Worm (Caenorhabditis elegans): Measurements from ENCODE around the gene ZK688.10.

The ZK688.10 gene

DNA sequence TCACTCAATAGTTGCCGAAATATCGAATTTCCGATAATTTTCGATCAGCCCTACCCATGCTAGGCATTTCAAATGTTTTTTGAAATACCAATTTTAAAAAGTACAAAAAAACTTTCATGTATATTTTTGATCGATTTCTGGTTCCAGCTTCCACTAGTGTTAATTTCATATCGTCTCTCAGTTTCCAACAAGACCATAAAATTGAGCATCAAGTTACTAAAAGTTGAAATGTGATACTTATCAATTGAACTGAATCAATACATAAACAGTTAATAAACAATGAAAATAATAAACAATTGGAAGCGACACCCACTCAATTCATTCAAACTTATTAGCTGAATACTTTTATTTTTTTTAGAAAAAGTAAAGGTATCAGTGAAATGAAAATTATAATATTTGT is 30.6 kb downstream of the ZK688.10 start, which contains the start of gene cup-4:
Gene cup-4, plus strand, starts transcription at position 301 of the 400 bp plus-strand sequence.
- TF ChIP-seq ref-1 (GFP tag; conservative IDR thresholded peaks at IDR 0.05) (no peak), med-1 (GFP tag; optimal IDR thresholded peaks at IDR 0.05; ENCODE audit: insufficient read depth) (no peak), klf-2 (GFP tag; conservative IDR thresholded peaks at IDR 0.05) (no peak)

DNA sequence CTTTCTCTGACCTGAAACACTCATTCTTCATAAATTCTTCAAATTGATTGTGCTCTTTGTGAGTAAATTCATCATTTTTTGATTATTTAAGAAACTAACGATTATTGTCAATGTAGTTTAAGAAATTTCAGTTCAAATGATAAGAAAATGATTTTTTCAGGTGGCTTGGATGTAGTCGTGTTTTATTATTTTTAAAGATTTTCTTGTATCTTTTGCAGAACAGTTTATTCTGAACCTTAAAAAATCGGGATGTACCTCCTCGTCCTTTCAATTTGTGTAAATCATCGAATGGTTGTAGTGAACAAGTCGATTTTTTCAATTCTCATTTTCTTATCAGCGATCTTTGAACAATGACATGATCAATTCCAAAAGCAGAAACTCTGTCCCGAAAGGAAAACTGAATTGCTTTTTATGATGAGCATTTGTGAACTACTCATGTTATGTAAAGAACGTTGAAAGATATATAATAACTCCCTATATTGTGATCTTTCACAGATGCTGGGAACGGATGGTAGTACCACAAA is 31.5 kb downstream of the ZK688.10 start, which contains the start of gene slc-17.3:
Gene slc-17.3, minus strand, starts transcription at position 51 of the 524 bp plus-strand sequence.
- TF ChIP-seq T22C8.4 (GFP tag; IDR thresholded peaks at IDR 0.05) = no peak
- no peak for TF ChIP-seq cog-1 (tag; optimal IDR thresholded peaks at IDR 0.05)
- no peak for TF ChIP-seq ztf-23 (GFP tag; IDR thresholded peaks at IDR 0.05)
- TF ChIP-seq tab-1 (GFP tag; IDR thresholded peaks at IDR 0.05) = no peak
- no peak for TF ChIP-seq flt-1 (GFP tag; IDR thresholded peaks at IDR 0.05)

DNA sequence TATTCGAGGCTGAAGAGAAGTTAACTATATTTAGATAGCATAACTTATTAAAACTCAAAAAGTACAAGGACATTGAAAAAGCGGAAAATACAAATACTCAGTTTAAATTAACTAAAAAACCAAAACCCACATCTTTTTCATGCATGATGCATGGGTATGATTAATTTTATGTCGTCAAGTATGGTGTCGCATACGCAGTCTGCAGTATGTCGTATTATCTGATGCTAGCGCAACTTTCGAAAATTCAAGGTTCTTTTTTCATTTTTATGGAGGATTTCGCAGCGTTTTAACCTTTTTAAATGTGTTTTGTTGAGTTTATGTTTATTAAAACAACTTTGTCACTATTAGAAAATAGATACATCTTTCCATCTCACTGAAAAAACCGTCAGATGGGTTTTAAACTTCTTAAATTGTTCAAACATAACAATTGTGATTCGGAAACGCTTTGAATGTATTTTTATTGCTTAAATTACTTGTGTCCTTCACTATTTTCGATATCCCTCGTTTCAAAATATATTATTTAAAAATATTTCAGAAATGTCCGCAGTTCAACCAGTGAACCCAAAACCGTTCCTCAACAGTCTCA is 35.2 kb downstream of the ZK688.10 start, which contains the start of gene snr-5:
Gene snr-5, plus strand, starts transcription at position 536 of the 586 bp plus-strand sequence.
- no peak for TF ChIP-seq ref-1 (GFP tag; conservative IDR thresholded peaks at IDR 0.05)
- TF ChIP-seq cog-1 (tag; optimal IDR thresholded peaks at IDR 0.05) = no peak
- TF ChIP-seq tab-1 (GFP tag; IDR thresholded peaks at IDR 0.05) = no peak
- TF ChIP-seq T22C8.4 (GFP tag; IDR thresholded peaks at IDR 0.05) = no peak
- TF ChIP-seq ztf-23 (GFP tag; IDR thresholded peaks at IDR 0.05) = no peak
- TF ChIP-seq flt-1 (GFP tag; IDR thresholded peaks at IDR 0.05) = no peak

DNA sequence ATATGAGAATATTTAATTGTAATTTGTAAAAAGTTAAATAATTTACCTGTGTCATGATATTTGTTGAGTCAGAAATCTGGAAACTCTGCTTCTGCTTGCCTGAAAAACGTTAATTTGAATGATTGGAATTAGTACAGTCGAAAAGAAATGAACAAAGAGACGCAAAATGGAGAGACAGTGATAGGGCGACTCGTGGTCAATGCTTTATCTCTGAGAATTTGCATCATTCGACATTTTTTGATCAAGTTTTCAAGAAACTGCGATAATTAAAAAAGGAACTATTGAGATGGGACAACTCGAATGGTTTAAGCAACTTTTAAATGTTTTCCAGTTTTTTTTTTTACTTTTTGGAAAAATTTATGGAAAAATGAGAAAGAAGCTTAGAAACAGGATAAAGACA is 35.9 kb downstream of the ZK688.10 start, which contains the start of gene cuc-1:
Gene cuc-1, minus strand, starts transcription at position 101 of the 400 bp plus-strand sequence.
- TF ChIP-seq flt-1 (GFP tag; IDR thresholded peaks at IDR 0.05) = no peak
- no peak for TF ChIP-seq klf-2 (GFP tag; conservative IDR thresholded peaks at IDR 0.05)
- TF ChIP-seq tab-1 (GFP tag; IDR thresholded peaks at IDR 0.05) = no peak
- TF ChIP-seq ref-1 (GFP tag; conservative IDR thresholded peaks at IDR 0.05) = no peak
- TF ChIP-seq med-1 (GFP tag; optimal IDR thresholded peaks at IDR 0.05; ENCODE audit: insufficient read depth) = no peak
- no peak for TF ChIP-seq ztf-29 (GFP tag; IDR thresholded peaks at IDR 0.05)
- TF ChIP-seq ztf-23 (GFP tag; IDR thresholded peaks at IDR 0.05) = no peak
- no peak for TF ChIP-seq cog-1 (tag; optimal IDR thresholded peaks at IDR 0.05)
- no peak for TF ChIP-seq T22C8.4 (GFP tag; IDR thresholded peaks at IDR 0.05)

DNA sequence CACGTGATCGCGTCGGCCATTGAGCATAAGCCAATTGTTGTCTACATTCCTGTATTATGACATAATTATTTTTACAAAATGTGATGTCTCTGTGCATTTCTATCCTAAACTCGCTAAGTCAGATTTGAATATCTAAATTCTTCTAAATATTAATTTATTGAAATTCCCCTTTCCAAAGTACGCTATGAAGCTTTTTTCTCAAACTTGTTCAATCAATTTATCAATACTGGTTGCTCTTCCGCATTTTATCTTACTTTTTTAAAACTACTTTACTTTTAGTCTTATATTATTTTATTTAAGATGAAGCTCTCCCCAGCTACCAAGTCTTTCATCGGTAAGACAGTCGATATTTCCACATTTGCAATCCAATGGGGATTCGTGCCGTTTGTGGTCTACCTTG is 37.5 kb downstream of the ZK688.10 start, which contains the start of gene tomm-7:
Gene tomm-7, plus strand, starts transcription at position 301 of the 400 bp plus-strand sequence.
- TF ChIP-seq ztf-23 (GFP tag; IDR thresholded peaks at IDR 0.05) (no peak), klf-2 (GFP tag; conservative IDR thresholded peaks at IDR 0.05) (no peak), ref-1 (GFP tag; conservative IDR thresholded peaks at IDR 0.05) (no peak), T22C8.4 (GFP tag; IDR thresholded peaks at IDR 0.05) (no peak), tab-1 (GFP tag; IDR thresholded peaks at IDR 0.05) (no peak), med-1 (GFP tag; optimal IDR thresholded peaks at IDR 0.05; ENCODE audit: insufficient read depth) (no peak), cog-1 (tag; optimal IDR thresholded peaks at IDR 0.05) (no peak), flt-1 (GFP tag; IDR thresholded peaks at IDR 0.05) (no peak), ztf-29 (GFP tag; IDR thresholded peaks at IDR 0.05) (no peak)

DNA sequence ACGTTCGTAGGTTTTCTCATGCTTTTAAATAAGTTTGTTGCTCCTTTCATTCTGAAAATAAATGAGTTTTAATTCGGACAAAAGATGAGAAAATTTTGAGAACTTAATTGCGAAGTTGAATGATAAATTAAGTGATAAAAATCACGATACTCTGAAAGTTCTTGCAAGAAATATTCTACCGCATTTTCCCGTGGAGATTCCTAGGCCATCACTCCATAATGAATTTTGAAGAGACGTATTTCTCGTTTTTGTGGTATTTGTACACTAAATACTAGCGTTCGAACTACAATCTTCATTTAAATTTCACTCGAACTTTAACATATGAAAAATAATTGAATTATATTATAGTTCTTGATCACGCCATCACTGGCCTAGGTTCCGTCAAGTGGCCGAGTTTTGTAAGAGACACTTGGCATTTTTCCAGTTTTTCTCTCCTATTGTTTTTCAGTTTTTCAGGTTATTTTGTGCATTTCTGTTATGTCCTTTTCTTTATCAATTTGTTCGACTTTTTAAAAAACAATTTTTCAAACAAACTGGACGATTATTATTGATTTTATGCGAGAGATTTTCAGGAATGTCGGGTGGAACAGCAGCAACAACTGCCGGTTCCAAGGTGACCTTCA is 38.3 kb downstream of the ZK688.10 start, which contains the start of the genes coq-5 and ufm-1:
Gene coq-5, minus strand, starts transcription at position 51 of the 623 bp plus-strand sequence.
Gene ufm-1, plus strand, starts transcription at position 573 of the 623 bp plus-strand sequence.
- TF ChIP-seq ztf-29 (GFP tag; IDR thresholded peaks at IDR 0.05) (no peak), med-1 (GFP tag; optimal IDR thresholded peaks at IDR 0.05; ENCODE audit: insufficient read depth) (no peak), cog-1 (tag; optimal IDR thresholded peaks at IDR 0.05) (no peak), flt-1 (GFP tag; IDR thresholded peaks at IDR 0.05) (no peak), klf-2 (GFP tag; conservative IDR thresholded peaks at IDR 0.05) (no peak), ztf-23 (GFP tag; IDR thresholded peaks at IDR 0.05) (no peak), ref-1 (GFP tag; conservative IDR thresholded peaks at IDR 0.05) (no peak), T22C8.4 (GFP tag; IDR thresholded peaks at IDR 0.05) (no peak), tab-1 (GFP tag; IDR thresholded peaks at IDR 0.05) (no peak)

DNA sequence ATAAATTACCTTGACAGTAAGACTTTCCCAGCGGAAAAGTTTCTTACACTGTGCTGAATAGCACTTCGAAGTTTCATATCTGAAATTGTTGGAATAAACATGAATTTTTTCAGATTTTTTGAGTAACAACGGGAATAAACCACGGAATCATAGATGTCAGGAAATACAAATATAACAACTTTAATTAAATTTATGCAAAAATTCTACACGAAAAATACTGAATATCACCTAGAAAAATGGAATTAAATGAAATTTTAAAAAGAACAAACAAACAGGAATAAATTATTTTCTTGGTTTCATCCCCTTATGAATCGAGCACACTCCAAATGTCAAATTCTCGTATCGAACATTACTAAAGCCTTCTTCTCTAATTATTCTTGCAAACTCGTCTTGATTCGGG is 39.7 kb downstream of the ZK688.10 start, which contains the start of gene tag-307:
Gene tag-307, minus strand, starts transcription at position 101 of the 400 bp plus-strand sequence.
- no peak for TF ChIP-seq ref-1 (GFP tag; conservative IDR thresholded peaks at IDR 0.05)
- TF ChIP-seq flt-1 (GFP tag; IDR thresholded peaks at IDR 0.05) = no peak
- TF ChIP-seq ztf-29 (GFP tag; IDR thresholded peaks at IDR 0.05) = no peak
- no peak for TF ChIP-seq T22C8.4 (GFP tag; IDR thresholded peaks at IDR 0.05)
- no peak for TF ChIP-seq med-1 (GFP tag; optimal IDR thresholded peaks at IDR 0.05; ENCODE audit: insufficient read depth)
- no peak for TF ChIP-seq klf-2 (GFP tag; conservative IDR thresholded peaks at IDR 0.05)
- no peak for TF ChIP-seq cog-1 (tag; optimal IDR thresholded peaks at IDR 0.05)
- no peak for TF ChIP-seq tab-1 (GFP tag; IDR thresholded peaks at IDR 0.05)
- TF ChIP-seq ztf-23 (GFP tag; IDR thresholded peaks at IDR 0.05) = no peak

DNA sequence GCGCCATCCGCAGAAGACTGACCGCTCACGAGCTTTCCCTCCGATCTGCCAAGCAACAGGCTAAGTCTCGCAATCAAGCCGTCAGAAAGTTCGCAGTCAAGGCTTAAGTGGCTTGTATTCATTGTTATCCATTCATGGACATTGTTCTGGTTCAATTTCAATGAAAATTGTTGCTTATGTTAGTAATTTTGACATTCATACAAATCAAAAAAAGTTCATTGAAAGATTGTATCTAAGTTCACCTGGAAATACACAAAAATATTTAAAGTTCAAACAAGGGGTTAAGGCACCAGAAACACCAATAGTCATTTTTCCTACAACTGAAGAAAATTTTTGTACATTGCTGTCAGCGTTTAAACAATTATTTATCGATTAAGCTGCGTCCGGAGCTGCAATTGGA is 41.4 kb downstream of the ZK688.10 start:
- TF ChIP-seq tab-1 (GFP tag; IDR thresholded peaks at IDR 0.05) (no peak), ztf-23 (GFP tag; IDR thresholded peaks at IDR 0.05) (no peak), ref-1 (GFP tag; conservative IDR thresholded peaks at IDR 0.05) (no peak), flt-1 (GFP tag; IDR thresholded peaks at IDR 0.05) (no peak), klf-2 (GFP tag; conservative IDR thresholded peaks at IDR 0.05) (no peak), ztf-29 (GFP tag; IDR thresholded peaks at IDR 0.05) (no peak), med-1 (GFP tag; optimal IDR thresholded peaks at IDR 0.05; ENCODE audit: insufficient read depth) (no peak), T22C8.4 (GFP tag; IDR thresholded peaks at IDR 0.05) (no peak), cog-1 (tag; optimal IDR thresholded peaks at IDR 0.05) (no peak)

DNA sequence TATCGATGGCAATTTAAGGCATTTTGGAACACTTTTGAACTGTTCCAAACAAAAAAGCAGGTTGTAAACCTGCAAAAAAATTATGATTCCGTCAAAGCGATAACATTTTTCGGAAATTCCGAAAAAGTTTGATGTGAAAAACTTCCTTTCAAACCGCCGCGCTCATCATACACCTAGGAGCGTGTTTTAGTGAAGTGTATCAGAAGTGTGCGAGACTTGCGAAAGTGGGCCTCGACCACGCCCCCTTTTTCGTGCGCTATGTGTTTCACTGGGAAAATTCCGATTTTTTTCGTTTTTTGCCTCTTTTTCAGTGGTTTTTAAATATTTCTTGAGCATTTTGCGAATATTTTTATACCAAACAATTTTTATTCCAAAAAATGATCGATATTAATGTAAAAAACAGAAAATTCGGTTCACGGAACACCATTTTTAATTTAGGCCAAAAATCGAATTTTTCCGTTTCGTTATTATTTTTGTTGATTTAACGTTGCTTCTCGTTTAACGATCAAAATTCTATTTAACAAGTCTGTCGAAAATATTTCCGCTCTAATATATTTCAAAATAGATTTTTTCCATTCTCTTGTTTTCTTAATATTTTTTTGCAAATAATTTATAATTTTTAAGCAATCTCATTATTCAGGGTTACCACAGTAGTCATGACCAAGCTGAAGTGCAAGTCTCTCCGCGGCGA is 42.2 kb downstream of the ZK688.10 start, which contains the start of gene rpl-35:
Gene rpl-35, plus strand, starts transcription at position 641 of the 691 bp plus-strand sequence.
- TF ChIP-seq tab-1 (GFP tag; IDR thresholded peaks at IDR 0.05) = peak; percentile 83
- TF ChIP-seq ref-1 (GFP tag; conservative IDR thresholded peaks at IDR 0.05) = peak; percentile 61
- TF ChIP-seq ztf-29 (GFP tag; IDR thresholded peaks at IDR 0.05) = peak; percentile 77
- peak; percentile 99 for TF ChIP-seq cog-1 (tag; optimal IDR thresholded peaks at IDR 0.05)
- TF ChIP-seq med-1 (GFP tag; optimal IDR thresholded peaks at IDR 0.05; ENCODE audit: insufficient read depth) = peak; percentile 48
- peak; percentile 92 for TF ChIP-seq flt-1 (GFP tag; IDR thresholded peaks at IDR 0.05)
- TF ChIP-seq klf-2 (GFP tag; conservative IDR thresholded peaks at IDR 0.05) = peak; percentile 70; the same call in 1 of the 2 replicates
- TF ChIP-seq ztf-23 (GFP tag; IDR thresholded peaks at IDR 0.05) = peak; percentile 94
- peak; percentile 76 for TF ChIP-seq T22C8.4 (GFP tag; IDR thresholded peaks at IDR 0.05)

Data from whole organism, midembryonic.